Worm (Caenorhabditis elegans) whole organism, late embryonic: ENCODE data around the gene F22H10.2.

Source experiments
- C38D4.7 ChIP-seq: fragments of 200-800 bp; sonication (Bioruptor generic); optimal IDR thresholded peaks from 2 replicates; lab custom pipeline; 2018; ENCODE audit warnings: mild to moderate bottlenecking, missing genetic modification characterization, moderate library complexity, missing compliant biosample characterization
- T23F11.4 ChIP-seq: fragments of 200-800 bp; sonication (Bioruptor generic); optimal IDR thresholded peaks from 2 replicates; lab custom pipeline; 2018; ENCODE audit warnings: mild to moderate bottlenecking, missing genetic modification characterization, missing compliant biosample characterization
- ama-1 ChIP-seq: fragments of 150-350 bp; optimal IDR thresholded peaks from 2 replicates; lab custom pipeline; 2014
- ceh-2 ChIP-seq: sonication (generic microtip); optimal IDR thresholded peaks from 2 replicates; lab custom pipeline; 2016; ENCODE audit warnings: missing genotype, missing genetic modification characterization, missing compliant biosample characterization
- ceh-9 ChIP-seq: sonication (generic microtip); optimal IDR thresholded peaks from 2 replicates; lab custom pipeline; 2016; ENCODE audit warnings: mild to moderate bottlenecking, missing genetic modification characterization, inconsistent platforms, missing compliant biosample characterization
- fkh-10 ChIP-seq: fragments of 150-350 bp; optimal IDR thresholded peaks from 2 replicates; lab custom pipeline; 2014; ENCODE audit warnings: missing biosample characterization, missing genetic modification reagents, missing genetic modification characterization
- hlh-15 ChIP-seq: sonication (generic microtip); optimal IDR thresholded peaks from 2 replicates; lab custom pipeline; 2016; ENCODE audit warnings: missing genetic modification characterization, missing compliant biosample characterization
- nhr-11 ChIP-seq: fragments of 150-350 bp; optimal IDR thresholded peaks from 2 replicates; lab custom pipeline; 2014; ENCODE audit warnings: missing biosample characterization, missing genetic modification characterization
- pag-3 ChIP-seq: sonication (generic microtip); optimal IDR thresholded peaks from 2 replicates; lab custom pipeline; 2016; ENCODE audit warnings: missing compliant biosample characterization, missing genetic modification characterization, borderline replicate concordance
- pat-9 ChIP-seq: fragments of 200-800 bp; sonication (Bioruptor generic); optimal IDR thresholded peaks from 2 replicates; lab custom pipeline; 2018; ENCODE audit warnings: mild to moderate bottlenecking, missing genetic modification characterization, moderate library complexity, missing compliant biosample characterization
- pha-4 ChIP-seq: fragments of 150-350 bp; optimal IDR thresholded peaks from 2 replicates; lab custom pipeline; 2018; ENCODE audit warnings: missing biosample characterization, missing genetic modification reagents, missing genetic modification characterization
- pqm-1 ChIP-seq: sonication (generic microtip); optimal IDR thresholded peaks from 2 replicates; lab custom pipeline; 2016; ENCODE audit warnings: missing genetic modification characterization, missing compliant biosample characterization
- sox-4 ChIP-seq: sonication (generic microtip); optimal IDR thresholded peaks from 2 replicates; lab custom pipeline; 2017; ENCODE audit warnings: mild to moderate bottlenecking, missing genetic modification characterization, inconsistent platforms, missing compliant biosample characterization
- unc-55 ChIP-seq: sonication (generic microtip); optimal IDR thresholded peaks from 2 replicates; lab custom pipeline; 2017; ENCODE audit warnings: missing biosample characterization, missing genetic modification reagents, missing genetic modification characterization

DNA sequence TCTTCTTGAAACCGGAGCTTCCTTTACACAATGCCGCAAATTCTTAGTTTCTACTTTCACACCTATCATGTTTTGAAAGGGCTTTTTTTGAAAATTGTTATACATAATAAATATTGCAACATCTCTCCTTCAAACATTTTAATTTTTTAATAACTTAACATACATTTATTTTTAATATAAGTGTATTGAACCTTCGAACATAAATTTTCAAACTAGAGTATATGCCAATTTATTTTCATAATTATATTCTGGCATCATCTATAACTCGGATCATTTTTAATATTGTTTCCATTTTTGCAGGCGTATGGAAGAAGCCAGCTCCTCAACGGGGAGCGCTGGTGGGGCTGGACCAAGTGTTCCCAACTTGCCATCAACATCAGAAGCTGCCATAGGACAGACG, 49.9 kb downstream of the F22H10.2 start, which contains the start of gene hda-4:
- TF ChIP-seq C38D4.7 (GFP tag; lab: Kevin White, UChicago) (no peak), pat-9 (no peak), ama-1 (lab: Kevin White, UChicago) (no peak), unc-55 (GFP tag; lab: Kevin White, UChicago) (no peak), ceh-9 (tag; lab: Kevin White, UChicago) (no peak), ceh-2 (tag; lab: Kevin White, UChicago) (no peak), pag-3 (tag; lab: Kevin White, UChicago) (no peak), sox-4 (tag; lab: Kevin White, UChicago) (no peak), pqm-1 (no peak), fkh-10 (no peak), hlh-15 (tag; lab: Kevin White, UChicago) (no peak), T23F11.4 (GFP tag; lab: Kevin White, UChicago) (no peak), pha-4 (no peak), nhr-11 (no peak)
